Worm (Caenorhabditis elegans): ENCODE measurements around the gene K04C2.3.

K04C2.3 gene

ce11 chrIII:6857390-6857848, 15.5 kb upstream of the K04C2.3 start:
- peak; percentile 64 for TF ChIP-seq blmp-1 (tag; optimal IDR thresholded peaks at IDR 0.05; ENCODE audit: insufficient read depth)
- no peak for TF ChIP-seq zag-1 (tag; optimal IDR thresholded peaks at IDR 0.05)
- peak; percentile 93 for TF ChIP-seq fos-1 (tag; optimal IDR thresholded peaks at IDR 0.05)
- TF ChIP-seq egl-27 (tag; optimal IDR thresholded peaks at IDR 0.05), result no peak
- no peak for TF ChIP-seq nhr-21 (tag; optimal IDR thresholded peaks at IDR 0.05)
- no peak for TF ChIP-seq ztf-11 (tag; optimal IDR thresholded peaks at IDR 0.05)
- no peak for TF ChIP-seq unc-39 (tag; optimal IDR thresholded peaks at IDR 0.05)
- TF ChIP-seq elt-3 (tag; optimal IDR thresholded peaks at IDR 0.05), result no peak
- no peak for TF ChIP-seq skn-1 (tag; optimal IDR thresholded peaks at IDR 0.05)
- TF ChIP-seq nhr-11 (tag; optimal IDR thresholded peaks at IDR 0.05), result no peak
- no peak for TF ChIP-seq ama-1 (optimal IDR thresholded peaks at IDR 0.05)
- peak; percentile 85 for TF ChIP-seq nhr-129 (tag; optimal IDR thresholded peaks at IDR 0.05)
- TF ChIP-seq ZK546.5 (tag; optimal IDR thresholded peaks at IDR 0.05), result no peak
- TF ChIP-seq mdl-1 (tag; optimal IDR thresholded peaks at IDR 0.05), result peak; percentile 2 to 43
- no peak for TF ChIP-seq mbf-1 (tag; optimal IDR thresholded peaks at IDR 0.05)
- TF ChIP-seq nhr-77 (tag; optimal IDR thresholded peaks at IDR 0.05), result no peak
- TF ChIP-seq nhr-12 (tag; optimal IDR thresholded peaks at IDR 0.05), result no peak
- no peak for TF ChIP-seq sem-4 (tag; optimal IDR thresholded peaks at IDR 0.05)
- no peak for TF ChIP-seq lin-11 (tag; optimal IDR thresholded peaks at IDR 0.05)
- peak in 1 of 2 experiments; percentile 55 for TF ChIP-seq lsy-2 (tag; optimal IDR thresholded peaks at IDR 0.05)
- no peak for TF ChIP-seq nhr-10 (tag; optimal IDR thresholded peaks at IDR 0.05)
- TF ChIP-seq C34F6.9 (tag; optimal IDR thresholded peaks at IDR 0.05), result peak; percentile 54
- TF ChIP-seq nhr-6 (tag; optimal IDR thresholded peaks at IDR 0.05), result no peak
- TF ChIP-seq sma-9 (GFP tag; optimal IDR thresholded peaks at IDR 0.05), result peak; percentile 78
- no peak for TF ChIP-seq sma-9 (tag; optimal IDR thresholded peaks at IDR 0.05)
- TF ChIP-seq ztf-4 (tag; optimal IDR thresholded peaks at IDR 0.05), result no peak
- no peak for TF ChIP-seq lin-39 (tag; optimal IDR thresholded peaks at IDR 0.05)
- TF ChIP-seq unc-55 (GFP tag; optimal IDR thresholded peaks at IDR 0.05), result no peak
- TF ChIP-seq sma-3 (GFP tag; optimal IDR thresholded peaks at IDR 0.05), result no peak
- TF ChIP-seq nhr-23 (tag; optimal IDR thresholded peaks at IDR 0.05), result no peak
- TF ChIP-seq ceh-16 (tag; optimal IDR thresholded peaks at IDR 0.05), result no peak
- no peak for TF ChIP-seq R02D3.7 (tag; optimal IDR thresholded peaks at IDR 0.05)
- TF ChIP-seq lin-13 (GFP tag; optimal IDR thresholded peaks at IDR 0.05), result no peak
- TF ChIP-seq dmd-4 (tag; optimal IDR thresholded peaks at IDR 0.05), result no peak
- no peak for TF ChIP-seq peb-1 (tag; optimal IDR thresholded peaks at IDR 0.05)
- TF ChIP-seq ztf-1 (GFP tag; conservative IDR thresholded peaks at IDR 0.05), result no peak
- TF ChIP-seq Y55F3AM.14 (GFP tag; optimal IDR thresholded peaks at IDR 0.05), result no peak
- TF ChIP-seq gmeb-1 (tag; optimal IDR thresholded peaks at IDR 0.05), result peak; percentile 61
- TF ChIP-seq alr-1 (tag; optimal IDR thresholded peaks at IDR 0.05), result no peak
- TF ChIP-seq nhr-237 (tag; optimal IDR thresholded peaks at IDR 0.05), result no peak
- TF ChIP-seq elt-1 (tag; optimal IDR thresholded peaks at IDR 0.05), result no peak
- peak; percentile 49 for TF ChIP-seq crh-2 (tag; optimal IDR thresholded peaks at IDR 0.05)
- peak; percentile 73 for TF ChIP-seq F13H6.1 (tag; optimal IDR thresholded peaks at IDR 0.05)
- TF ChIP-seq nhr-25 (tag; optimal IDR thresholded peaks at IDR 0.05), result peak; percentile 33
- TF ChIP-seq ceh-82 (tag; optimal IDR thresholded peaks at IDR 0.05), result no peak
- TF ChIP-seq mab-5 (tag; optimal IDR thresholded peaks at IDR 0.05), result no peak
- TF ChIP-seq aly-2 (tag; optimal IDR thresholded peaks at IDR 0.05), result no peak
- TF ChIP-seq snpc-4 (tag; optimal IDR thresholded peaks at IDR 0.05), result no peak
- no peak for TF ChIP-seq unc-62 (GFP tag; optimal IDR thresholded peaks at IDR 0.05)

All from whole organism, L2 larva.